Worm (Caenorhabditis elegans): ENCODE results near the gene F26F12.5.

- TF ChIP-seq F37D6.2 (tag; optimal IDR thresholded peaks at IDR 0.05) (no peak), aly-2 (tag; optimal IDR thresholded peaks at IDR 0.05) (no peak), ceh-20 (GFP tag; IDR thresholded peaks at IDR 0.05) (no peak), ceh-82 (tag; optimal IDR thresholded peaks at IDR 0.05) (no peak)
Observed at ce11 chrV:5851631-5852030, 13.4 kb downstream of the F26F12.5 start.
